ENCODE assay signal across 4 worm cellular contexts in the genomic region with DNA sequence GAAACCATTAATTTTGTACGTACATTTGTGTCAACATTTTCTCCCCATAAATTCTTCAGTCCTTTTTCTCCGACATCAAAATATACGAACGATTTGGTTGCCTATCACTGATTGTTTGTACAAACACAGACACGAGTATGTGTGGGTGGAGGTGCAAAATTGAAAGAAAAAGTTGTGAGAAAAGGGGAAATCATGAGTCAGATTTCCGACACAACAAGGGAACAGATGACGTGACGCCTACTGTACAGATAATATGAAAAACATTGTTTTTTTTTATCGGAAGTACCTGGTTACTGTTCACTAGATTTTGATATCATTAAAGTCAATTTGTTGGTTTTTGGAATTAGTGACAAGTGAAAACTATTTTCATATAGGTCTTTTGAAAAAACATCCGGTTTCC.
TF ChIP-seq lines count a peak whose summit lies in the region.

No protein-coding gene starts in this region.

TF ChIP-seq in whole organism, L1 larva, 84 proteins besides CTCF, POLR2A, EP300 and RAD21:
- no peak for TF ChIP-seq dpl-1 (GFP tag; optimal IDR thresholded peaks at IDR 0.05; lab: Kevin White, UChicago)
- no peak for TF ChIP-seq ztf-4 (tag; optimal IDR thresholded peaks at IDR 0.05; lab: Kevin White, UChicago)
- no peak for TF ChIP-seq dsc-1 (tag; optimal IDR thresholded peaks at IDR 0.05; lab: Kevin White, UChicago)
- TF ChIP-seq jun-1 (tag; optimal IDR thresholded peaks at IDR 0.05; lab: Kevin White, UChicago), result peak; percentile 25
- peak; percentile 40 for TF ChIP-seq lin-14 (GFP tag; optimal IDR thresholded peaks at IDR 0.05; lab: Kevin White, UChicago)
- no peak for TF ChIP-seq mab-9 (GFP tag; IDR thresholded peaks at IDR 0.05; lab: Robert Waterston, UW)
- no peak for TF ChIP-seq lsy-2 (tag; optimal IDR thresholded peaks at IDR 0.05; lab: Kevin White, UChicago)
- TF ChIP-seq blmp-1 (tag; optimal IDR thresholded peaks at IDR 0.05; lab: Kevin White, UChicago), result peak; percentile 52
- TF ChIP-seq lin-35 (GFP tag; optimal IDR thresholded peaks at IDR 0.05; lab: Kevin White, UChicago), result peak in 1 of 2 experiments; percentile 7
- TF ChIP-seq elt-2 (tag; optimal IDR thresholded peaks at IDR 0.05; lab: Kevin White, UChicago), result peak; percentile 4
- no peak for TF ChIP-seq mdl-1 (tag; optimal IDR thresholded peaks at IDR 0.05; lab: Kevin White, UChicago)
- no peak for TF ChIP-seq efl-1 (optimal IDR thresholded peaks at IDR 0.05; lab: Kevin White, UChicago)
- peak in 1 of 2 experiments; percentile 51 for TF ChIP-seq efl-1 (GFP tag; optimal IDR thresholded peaks at IDR 0.05 in 1 of 2; lab: Kevin White, UChicago)
- no peak for TF ChIP-seq lin-15B (tag; optimal IDR thresholded peaks at IDR 0.05; lab: Kevin White, UChicago)
- TF ChIP-seq skn-1 (tag; optimal IDR thresholded peaks at IDR 0.05; lab: Kevin White, UChicago), result no peak
- TF ChIP-seq unc-86 (tag; optimal IDR thresholded peaks at IDR 0.05; lab: Kevin White, UChicago), result no peak
- no peak for TF ChIP-seq mef-2 (tag; optimal IDR thresholded peaks at IDR 0.05; lab: Kevin White, UChicago)

TF ChIP-seq in whole organism, L2 larva, 48 proteins besides CTCF, POLR2A, EP300 and RAD21:
- TF ChIP-seq sma-9 (GFP tag; optimal IDR thresholded peaks at IDR 0.05; lab: Kevin White, UChicago) (no peak), sma-9 (tag; optimal IDR thresholded peaks at IDR 0.05; lab: Kevin White, UChicago) (no peak), unc-55 (GFP tag; optimal IDR thresholded peaks at IDR 0.05; lab: Kevin White, UChicago) (no peak), sma-3 (GFP tag; optimal IDR thresholded peaks at IDR 0.05; lab: Kevin White, UChicago) (peak; percentile 35), C34F6.9 (tag; optimal IDR thresholded peaks at IDR 0.05; lab: Kevin White, UChicago) (no peak), ama-1 (optimal IDR thresholded peaks at IDR 0.05; lab: Kevin White, UChicago) (no peak), nhr-23 (tag; optimal IDR thresholded peaks at IDR 0.05; lab: Kevin White, UChicago) (no peak), snpc-4 (tag; optimal IDR thresholded peaks at IDR 0.05; lab: Kevin White, UChicago) (no peak), lsy-2 (tag; optimal IDR thresholded peaks at IDR 0.05; lab: Kevin White, UChicago) (no peak)
TF ChIP-seq in whole organism, L2 larva: peak in this region for 1.

TF ChIP-seq in whole organism, L3 larva, 47 proteins besides CTCF, POLR2A, EP300 and RAD21:
- TF ChIP-seq nhr-12 (tag; optimal IDR thresholded peaks at IDR 0.05; lab: Kevin White, UChicago), result no peak
- TF ChIP-seq fkh-2 (tag; optimal IDR thresholded peaks at IDR 0.05; lab: Kevin White, UChicago), result no peak
- no peak for TF ChIP-seq snpc-4 (tag; optimal IDR thresholded peaks at IDR 0.05; lab: Kevin White, UChicago)
- TF ChIP-seq ama-1 (optimal IDR thresholded peaks at IDR 0.05; lab: Kevin White, UChicago), result peak; percentile 63
- no peak for TF ChIP-seq pqm-1 (tag; optimal IDR thresholded peaks at IDR 0.05; lab: Kevin White, UChicago)
- no peak for TF ChIP-seq ZK546.5 (tag; optimal IDR thresholded peaks at IDR 0.05; lab: Kevin White, UChicago)
- no peak for TF ChIP-seq jun-1 (tag; optimal IDR thresholded peaks at IDR 0.05; lab: Kevin White, UChicago)
- TF ChIP-seq eor-1 (tag; optimal IDR thresholded peaks at IDR 0.05; lab: Kevin White, UChicago), result no peak
- no peak for TF ChIP-seq nhr-25 (tag; optimal IDR thresholded peaks at IDR 0.05; lab: Kevin White, UChicago)
- no peak for TF ChIP-seq nhr-28 (tag; optimal IDR thresholded peaks at IDR 0.05; lab: Kevin White, UChicago)
- TF ChIP-seq ceh-28 (tag; optimal IDR thresholded peaks at IDR 0.05; lab: Kevin White, UChicago), result no peak
- no peak for TF ChIP-seq lsy-12 (tag; optimal IDR thresholded peaks at IDR 0.05; lab: Kevin White, UChicago)
- TF ChIP-seq elt-2 (tag; optimal IDR thresholded peaks at IDR 0.05; lab: Kevin White, UChicago), result peak; percentile 6
- no peak for TF ChIP-seq hmg-11 (tag; optimal IDR thresholded peaks at IDR 0.05; lab: Kevin White, UChicago)
- no peak for TF ChIP-seq elt-1 (tag; optimal IDR thresholded peaks at IDR 0.05; lab: Kevin White, UChicago)
- no peak for TF ChIP-seq aly-2 (tag; optimal IDR thresholded peaks at IDR 0.05; lab: Kevin White, UChicago)
- no peak for TF ChIP-seq nhr-11 (tag; optimal IDR thresholded peaks at IDR 0.05; lab: Kevin White, UChicago)
- no peak for TF ChIP-seq nhr-76 (tag; optimal IDR thresholded peaks at IDR 0.05; lab: Kevin White, UChicago)

TF ChIP-seq in whole organism, L4 larva, 104 proteins besides CTCF, POLR2A, EP300 and RAD21:
- no peak for TF ChIP-seq F26F4.8 (GFP tag; conservative IDR thresholded peaks at IDR 0.05; lab: Robert Waterston, UW)
- TF ChIP-seq daf-16 (GFP tag; optimal IDR thresholded peaks at IDR 0.05; lab: Kevin White, UChicago), result no peak
- TF ChIP-seq daf-16 (tag; optimal IDR thresholded peaks at IDR 0.05; lab: Kevin White, UChicago), result peak; percentile 35
- no peak for TF ChIP-seq F10B5.3 (tag; optimal IDR thresholded peaks at IDR 0.05; lab: Kevin White, UChicago)
- TF ChIP-seq hlh-30 (tag; optimal IDR thresholded peaks at IDR 0.05; lab: Kevin White, UChicago; ENCODE audit: insufficient read depth), result peak; percentile 47
- TF ChIP-seq madf-5 (GFP tag; IDR thresholded peaks at IDR 0.05; lab: Robert Waterston, UW), result no peak
